Worm (Caenorhabditis elegans) whole organism, L2 larva: Measurements from ENCODE around the gene ZK666.12.

Experiments used
- C34F6.9 ChIP-seq: fragments of 150-350 bp; optimal IDR thresholded peaks from 2 replicates; lab custom pipeline; 2014; ENCODE audit warnings: missing biosample characterization, missing genetic modification characterization
- F13H6.1 ChIP-seq: sonication (generic microtip); optimal IDR thresholded peaks from 2 replicates; lab custom pipeline; 2016; ENCODE audit warnings: missing genetic modification characterization, missing compliant biosample characterization
- R02D3.7 ChIP-seq: fragments of 150-350 bp; optimal IDR thresholded peaks from 2 replicates; lab custom pipeline; 2014; ENCODE audit warnings: missing biosample characterization, missing genetic modification characterization
- Y55F3AM.14 ChIP-seq: fragments of 200-800 bp; sonication (Bioruptor generic); optimal IDR thresholded peaks from 2 replicates; lab custom pipeline; 2018; ENCODE audit warnings: mild to moderate bottlenecking, missing genetic modification characterization, missing compliant biosample characterization
- ZK546.5 ChIP-seq: sonication (generic microtip); optimal IDR thresholded peaks from 2 replicates; lab custom pipeline; 2017; ENCODE audit warnings: missing biosample characterization, missing genetic modification characterization
- alr-1 ChIP-seq: fragments of 150-350 bp; optimal IDR thresholded peaks from 2 replicates; lab custom pipeline; 2014; ENCODE audit warnings: missing biosample characterization, missing genetic modification characterization
- ama-1 ChIP-seq: fragments of 150-350 bp; optimal IDR thresholded peaks from 2 replicates; lab custom pipeline; 2018; ENCODE audit warnings: inconsistent platforms
- blmp-1 ChIP-seq: sonication (generic microtip); optimal IDR thresholded peaks from 2 replicates; lab custom pipeline; 2017; ENCODE audit warnings: missing genetic modification characterization, mild to moderate bottlenecking, missing compliant biosample characterization, antibody characterized with exemption, moderate library complexity; ENCODE audit not compliant: insufficient read depth
- ceh-16 ChIP-seq: fragments of 150-350 bp; optimal IDR thresholded peaks from 2 replicates; lab custom pipeline; 2014; ENCODE audit warnings: missing biosample characterization, missing genetic modification characterization
- ceh-82 ChIP-seq: fragments of 150-350 bp; optimal IDR thresholded peaks from 2 replicates; lab custom pipeline; 2014; ENCODE audit warnings: missing biosample characterization, missing genetic modification characterization
- crh-2 ChIP-seq: sonication (generic microtip); optimal IDR thresholded peaks from 2 replicates; lab custom pipeline; 2017; ENCODE audit warnings: missing biosample characterization, missing genetic modification characterization
- elt-1 ChIP-seq: fragments of 150-350 bp; optimal IDR thresholded peaks from 2 replicates; lab custom pipeline; 2014; ENCODE audit warnings: missing biosample characterization, missing genetic modification characterization
- elt-3 ChIP-seq: sonication (generic microtip); optimal IDR thresholded peaks from 2 replicates; lab custom pipeline; 2017; ENCODE audit warnings: missing biosample characterization, missing genetic modification characterization
- fos-1 ChIP-seq: fragments of 150-350 bp; optimal IDR thresholded peaks from 2 replicates; lab custom pipeline; 2014; ENCODE audit warnings: missing biosample characterization, missing genetic modification characterization
- gmeb-1 ChIP-seq: fragments of 150-350 bp; optimal IDR thresholded peaks from 2 replicates; lab custom pipeline; 2014; ENCODE audit warnings: missing biosample characterization, missing genetic modification characterization
- lin-11 ChIP-seq: fragments of 150-350 bp; sonication (generic microtip); optimal IDR thresholded peaks from 2 replicates; lab custom pipeline; 2014; ENCODE audit warnings: missing biosample characterization, missing genetic modification characterization, inconsistent platforms, mixed read lengths
- lin-13 ChIP-seq: fragments of 150-350 bp; optimal IDR thresholded peaks from 2 replicates; lab custom pipeline; 2014; ENCODE audit warnings: missing biosample characterization, missing genetic modification reagents, missing genetic modification characterization
- lsy-2 ChIP-seq, 2 experiments: fragments of 150-350 bp in 1 of 2; sonication (generic microtip) in 1 of 2; optimal IDR thresholded peaks; 2 replicates each; lab custom pipeline; 2014 to 2017; ENCODE audit warnings: missing biosample characterization in 2 of 2, missing genetic modification characterization in 2 of 2
- mab-5 ChIP-seq: fragments of 150-350 bp; optimal IDR thresholded peaks from 2 replicates; lab custom pipeline; 2014; ENCODE audit warnings: missing biosample characterization, missing genetic modification characterization
- mdl-1 ChIP-seq, 2 experiments: fragments of 150-350 bp in 1 of 2; sonication (generic microtip) in 1 of 2; optimal IDR thresholded peaks; 2 replicates each; lab custom pipeline; 2017; ENCODE audit warnings: missing biosample characterization in 2 of 2, missing genetic modification characterization in 2 of 2
- nhr-12 ChIP-seq: fragments of 150-350 bp; optimal IDR thresholded peaks from 2 replicates; lab custom pipeline; 2014; ENCODE audit warnings: missing biosample characterization, missing genetic modification characterization
- nhr-129 ChIP-seq: fragments of 150-350 bp; optimal IDR thresholded peaks from 2 replicates; lab custom pipeline; 2014; ENCODE audit warnings: missing biosample characterization, missing genetic modification characterization
- nhr-21 ChIP-seq: fragments of 150-350 bp; optimal IDR thresholded peaks from 2 replicates; lab custom pipeline; 2014; ENCODE audit warnings: missing biosample characterization, missing genetic modification characterization
- nhr-25 ChIP-seq: fragments of 150-350 bp; sonication (generic microtip); optimal IDR thresholded peaks from 3 replicates; lab custom pipeline; 2014; ENCODE audit warnings: missing biosample characterization, missing genetic modification characterization
- nhr-77 ChIP-seq: fragments of 150-350 bp; optimal IDR thresholded peaks from 2 replicates; lab custom pipeline; 2014; ENCODE audit warnings: missing biosample characterization, missing genetic modification characterization
- sem-4 ChIP-seq: fragments of 150-350 bp; optimal IDR thresholded peaks from 2 replicates; lab custom pipeline; 2014; ENCODE audit warnings: missing biosample characterization, missing genetic modification reagents, missing genetic modification characterization
- sma-3 ChIP-seq: sonication (generic microtip); optimal IDR thresholded peaks from 2 replicates; lab custom pipeline; 2016; ENCODE audit warnings: missing genetic modification reagents, missing genetic modification characterization, missing compliant biosample characterization
- sma-9 ChIP-seq, 2 experiments: fragments of 150-350 bp in 1 of 2; sonication (generic microtip) in 1 of 2; optimal IDR thresholded peaks; 2 replicates each; lab custom pipeline; 2014 to 2016; ENCODE audit warnings: missing genetic modification characterization in 2 of 2, mild to moderate bottlenecking in 1 of 2, missing biosample characterization in 1 of 2, missing compliant biosample characterization in 1 of 2, missing genetic modification reagents in 1 of 2, moderate library complexity in 1 of 2
- unc-55 ChIP-seq: fragments of 150-350 bp; sonication (generic microtip); optimal IDR thresholded peaks from 3 replicates; lab custom pipeline; 2014; ENCODE audit warnings: missing biosample characterization, missing genetic modification reagents, missing genetic modification characterization
- zag-1 ChIP-seq: fragments of 150-350 bp; optimal IDR thresholded peaks from 2 replicates; lab custom pipeline; 2014; ENCODE audit warnings: missing biosample characterization, missing genetic modification characterization
- ztf-1 ChIP-seq: fragments of 200-800 bp; sonication (Bioruptor generic); conservative IDR thresholded peaks from 2 replicates; pipeline ENCODE4 v1.3.6; 2022; ENCODE audit warnings: missing genetic modification characterization, missing compliant biosample characterization

Gene ZK666.12

DNA sequence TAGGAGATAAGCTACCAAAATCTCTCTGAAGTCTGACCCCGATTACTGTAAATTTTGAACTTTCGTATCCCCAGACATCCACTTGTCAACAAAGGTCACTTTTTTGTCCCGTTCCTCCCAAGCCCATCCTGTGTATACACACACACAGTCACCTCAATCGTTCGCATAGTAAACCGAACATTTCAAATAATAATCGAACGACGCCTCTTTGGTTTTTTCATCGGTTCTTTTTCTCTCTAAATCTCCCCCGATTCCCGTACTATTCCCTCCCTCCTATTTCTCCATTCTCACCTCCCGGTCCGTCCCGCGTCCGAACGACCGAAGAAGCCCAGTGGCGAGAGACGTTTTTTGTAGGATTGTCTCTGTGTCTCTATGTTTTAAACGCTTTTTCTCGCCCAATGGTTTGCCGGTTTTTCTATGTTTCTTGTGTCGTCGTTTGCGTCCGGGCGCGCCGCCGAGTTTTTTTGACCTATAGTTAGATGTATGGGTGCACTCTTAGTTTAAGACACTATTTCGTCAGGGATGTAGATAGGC lies 33.3 kb downstream of the ZK666.12 start:
- TF ChIP-seq sem-4 (tag; lab: Kevin White, UChicago) (peak; percentile 42), alr-1 (tag; lab: Kevin White, UChicago) (no peak)

DNA sequence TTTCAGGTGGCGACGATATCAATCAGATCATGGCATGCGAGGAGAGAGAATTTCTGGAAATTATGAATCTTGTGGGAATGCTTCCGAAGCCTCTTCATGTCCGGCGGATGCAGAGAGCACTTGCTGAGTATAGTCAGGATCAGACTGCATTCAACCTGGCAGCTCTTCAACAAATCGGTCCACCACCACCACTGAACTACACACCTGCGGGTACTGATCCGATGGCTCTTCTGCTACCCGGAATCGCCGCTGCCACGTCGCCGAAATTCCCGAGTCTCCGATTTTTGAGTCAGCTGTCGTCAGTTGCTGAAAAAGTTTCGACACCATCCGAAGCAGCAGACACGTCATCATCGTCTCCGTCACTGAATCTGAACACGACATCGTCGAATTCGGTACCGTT lies 34.9 kb downstream of the ZK666.12 start:
- no peak for TF ChIP-seq Y55F3AM.14 (GFP tag; lab: Kevin White, UChicago)

DNA sequence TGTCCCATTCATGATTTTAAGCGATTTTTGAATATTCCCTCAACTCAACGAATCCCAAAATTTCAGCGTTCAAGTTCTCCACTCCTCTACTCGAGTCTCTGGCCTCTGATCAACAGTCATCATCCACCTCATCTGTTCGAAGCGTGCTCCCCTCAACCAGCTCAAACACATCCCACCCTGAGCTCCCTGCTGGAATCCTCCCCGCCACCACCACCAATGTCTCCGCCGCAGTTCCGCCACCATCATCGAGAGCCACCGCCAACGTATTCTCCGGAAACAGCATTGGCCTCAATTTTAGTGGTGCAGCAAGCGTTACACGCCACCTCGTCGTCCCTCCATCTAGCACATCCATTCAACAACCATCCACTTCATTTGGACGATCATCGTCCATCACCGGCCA lies 35.6 kb downstream of the ZK666.12 start:
- no peak for TF ChIP-seq F13H6.1 (tag; lab: Kevin White, UChicago)

DNA sequence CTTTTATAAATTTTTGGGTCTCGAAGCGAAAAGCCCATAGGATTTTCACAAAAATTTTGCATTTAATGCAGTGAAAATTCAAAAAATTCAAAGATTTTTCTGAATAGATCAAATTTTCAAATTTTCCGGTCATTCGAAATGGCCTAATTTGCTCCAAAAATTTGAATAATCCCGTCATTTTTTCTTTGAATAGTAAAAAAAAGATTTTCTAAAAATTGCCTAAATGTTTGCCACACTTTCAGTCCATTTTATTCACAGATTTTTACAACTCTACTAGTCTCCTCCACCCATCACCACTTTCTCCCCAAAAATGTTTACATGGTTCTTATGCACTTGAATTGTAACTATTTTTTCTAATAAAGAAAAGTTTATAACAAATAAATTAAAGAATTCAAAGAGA lies 38.0 kb downstream of the ZK666.12 start:
- TF ChIP-seq ceh-82 (tag; lab: Kevin White, UChicago) (no peak), nhr-12 (tag; lab: Kevin White, UChicago) (no peak)

DNA sequence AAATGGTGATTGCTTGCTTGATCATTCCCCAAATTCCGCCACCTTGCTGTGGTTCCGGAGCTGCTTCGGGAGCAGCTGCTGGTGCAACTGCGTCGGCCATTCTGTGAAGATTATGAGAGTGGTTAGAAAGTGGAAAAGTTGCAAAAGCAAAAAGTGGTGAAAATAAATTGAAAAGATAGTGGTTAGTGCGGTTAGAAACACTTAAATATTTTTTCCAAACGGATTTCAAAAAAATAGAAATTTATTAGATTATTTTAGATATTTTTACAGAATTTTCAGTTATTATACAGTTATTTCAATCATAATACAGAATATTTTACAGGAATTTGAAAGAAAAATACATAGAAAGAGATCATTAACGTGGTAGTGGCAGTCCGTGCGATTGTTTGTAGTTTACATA lies 41.6 kb downstream of the ZK666.12 start, which contains the start of gene R166.2:
Gene R166.2 (minus strand): TSS at position 101 of the 400 bp plus-strand sequence.
- TF ChIP-seq ztf-1 (GFP tag; lab: Robert Waterston, UW) = no peak
- TF ChIP-seq R02D3.7 = no peak
- TF ChIP-seq elt-3 (tag; lab: Kevin White, UChicago) = no peak
- no peak for TF ChIP-seq elt-1
- TF ChIP-seq nhr-77 = no peak
- TF ChIP-seq ceh-82 (tag; lab: Kevin White, UChicago) = no peak
- no peak for TF ChIP-seq ama-1 (lab: Kevin White, UChicago)
- no peak for TF ChIP-seq ZK546.5
- no peak for TF ChIP-seq zag-1 (tag; lab: Kevin White, UChicago)
- no peak for TF ChIP-seq lin-13 (GFP tag; lab: Kevin White, UChicago)
- no peak for TF ChIP-seq sma-9 (GFP tag; optimal IDR thresholded peaks at IDR 0.05; lab: Kevin White, UChicago)
- TF ChIP-seq sma-9 (tag; optimal IDR thresholded peaks at IDR 0.05; lab: Kevin White, UChicago) = no peak
- no peak for TF ChIP-seq crh-2

DNA sequence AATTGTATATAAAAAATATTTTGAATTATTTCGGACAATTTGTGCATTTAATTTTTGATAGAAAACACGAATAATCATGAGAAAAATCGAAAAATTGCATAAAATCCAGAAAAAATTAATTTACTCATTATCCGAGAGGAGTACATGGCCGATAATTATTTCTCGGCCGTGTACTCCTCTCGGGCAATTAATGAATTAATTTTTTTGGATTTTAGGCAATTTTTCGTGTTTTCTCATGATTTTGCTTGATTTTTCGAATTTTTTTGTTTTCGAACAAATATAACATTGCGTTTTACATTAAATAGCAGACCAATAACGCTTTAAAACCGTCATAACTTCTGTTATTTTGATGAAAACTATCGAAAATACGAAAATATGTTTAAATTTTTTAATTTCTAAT lies 42.0 kb downstream of the ZK666.12 start:
- TF ChIP-seq sma-9 (GFP tag; optimal IDR thresholded peaks at IDR 0.05; lab: Kevin White, UChicago) (peak; percentile 67), sma-9 (tag; optimal IDR thresholded peaks at IDR 0.05; lab: Kevin White, UChicago) (no peak), F13H6.1 (tag; lab: Kevin White, UChicago) (peak; percentile 55), mab-5 (no peak), nhr-21 (peak; percentile 44), mdl-1 (tag; optimal IDR thresholded peaks at IDR 0.05; lab: Kevin White, UChicago) (no peak), C34F6.9 (peak; percentile 63), alr-1 (tag; lab: Kevin White, UChicago) (no peak), lin-13 (GFP tag; lab: Kevin White, UChicago) (peak; percentile 13), zag-1 (tag; lab: Kevin White, UChicago) (no peak), sem-4 (tag; lab: Kevin White, UChicago) (no peak), sma-3 (GFP tag; lab: Kevin White, UChicago) (peak; percentile 73), gmeb-1 (tag; lab: Kevin White, UChicago) (peak; percentile 72), R02D3.7 (peak; percentile 12), lsy-2 (tag; optimal IDR thresholded peaks at IDR 0.05; lab: Kevin White, UChicago) (peak; percentile 48 to 80), blmp-1 (no peak), crh-2 (peak; percentile 58), unc-55 (peak; percentile 57), fos-1 (tag; lab: Kevin White, UChicago) (peak; percentile 38), nhr-129 (tag; lab: Kevin White, UChicago) (no peak), lin-11 (tag; lab: Kevin White, UChicago) (no peak), ZK546.5 (no peak), ceh-82 (tag; lab: Kevin White, UChicago) (no peak), nhr-25 (tag; lab: Kevin White, UChicago) (peak; percentile 71), ceh-16 (tag; lab: Kevin White, UChicago) (no peak)
